Worm (Caenorhabditis elegans): ENCODE results near the gene polh-1.

Gene polh-1

ce11 chrIII:1982597-1983244 is 32.7 kb upstream of the polh-1 start, which contains the start of gene srd-66:
TSS of gene srd-66 (minus strand) at chrIII:1982647.
- TF ChIP-seq dmd-6 (GFP tag; IDR thresholded peaks at IDR 0.05) (no peak), spr-1 (tag; optimal IDR thresholded peaks at IDR 0.05) (no peak)

DNA sequence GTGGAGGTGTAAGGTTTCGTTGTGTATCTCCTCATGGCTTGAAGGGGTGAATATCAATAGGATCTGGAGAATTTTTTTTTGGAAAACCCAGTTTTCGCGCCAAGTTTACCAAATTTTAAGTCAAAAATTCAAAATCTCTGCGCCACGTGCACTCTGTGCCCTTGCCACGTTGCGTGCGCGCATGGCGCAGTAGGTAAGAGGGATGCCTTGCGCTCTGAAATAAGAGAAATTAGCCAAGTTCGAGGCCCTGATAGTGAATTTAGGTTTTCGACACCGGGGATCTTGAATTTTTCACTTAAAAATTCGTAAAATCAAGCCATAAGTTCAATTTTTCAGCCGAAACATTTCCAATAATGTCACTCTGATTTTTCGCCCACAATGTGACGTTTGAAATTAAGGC is 31.4 kb upstream of the polh-1 start:
- peak; percentile 35; the same call in 1 of the 2 replicates for TF ChIP-seq vab-7 (GFP tag; IDR thresholded peaks at IDR 0.05)
- no peak for TF ChIP-seq mep-1 (tag; optimal IDR thresholded peaks at IDR 0.05)

DNA sequence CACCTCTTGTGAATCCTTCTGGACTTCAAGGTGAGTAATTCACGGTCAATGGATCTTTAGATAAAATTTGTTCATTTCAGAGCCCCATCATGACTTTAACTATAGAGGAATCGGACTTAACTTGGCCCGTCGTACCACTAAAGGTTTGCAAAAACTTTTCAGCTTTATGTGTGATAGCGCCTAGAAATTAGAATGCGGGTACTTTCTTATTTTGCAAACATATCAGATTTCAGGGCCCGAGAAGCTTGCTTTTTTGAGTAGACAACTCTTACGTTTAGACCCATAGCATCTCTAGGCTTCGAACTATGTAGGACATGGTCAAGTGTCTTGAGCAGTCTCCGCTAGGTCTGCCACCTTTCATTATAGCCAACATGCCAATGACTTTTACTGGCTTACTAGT is 27.4 kb upstream of the polh-1 start:
- peak in 1 of 2 experiments; percentile 96 for TF ChIP-seq unc-62 (GFP tag; optimal IDR thresholded peaks at IDR 0.05 in 1 of 2)
- no peak for TF ChIP-seq unc-62 (tag; optimal IDR thresholded peaks at IDR 0.05)
- peak; percentile 17 for TF ChIP-seq aha-1 (tag)
- TF ChIP-seq nhr-28 (tag; optimal IDR thresholded peaks at IDR 0.05), result no peak
- TF ChIP-seq hmg-1.1 (GFP tag; IDR thresholded peaks at IDR 0.05), result no peak

- TF ChIP-seq dve-1 (tag; optimal IDR thresholded peaks at IDR 0.05; ENCODE audit: insufficient read depth) (no peak), nhr-42 (GFP tag; IDR thresholded peaks at IDR 0.05) (no peak), F49E8.2 (tag; optimal IDR thresholded peaks at IDR 0.05; ENCODE audit: borderline replicate concordance) (no peak), daf-12 (tag; optimal IDR thresholded peaks at IDR 0.05) (no peak), ceh-62 (tag; optimal IDR thresholded peaks at IDR 0.05) (no peak), ces-1 (GFP tag; optimal IDR thresholded peaks at IDR 0.05) (no peak), F44E2.7 (GFP tag; IDR thresholded peaks at IDR 0.05) (no peak), php-3 (GFP tag; IDR thresholded peaks at IDR 0.05) (no peak), lin-15B (tag; optimal IDR thresholded peaks at IDR 0.05) (no peak), ceh-44 (GFP tag; IDR thresholded peaks at IDR 0.05) (no peak), tra-1 (GFP tag; IDR thresholded peaks at IDR 0.05) (no peak), ZK337.2 (GFP tag; IDR thresholded peaks at IDR 0.05) (no peak), daf-19 (GFP tag; conservative IDR thresholded peaks at IDR 0.05) (no peak), nhr-11 (tag; optimal IDR thresholded peaks at IDR 0.05) (no peak), unc-39 (tag; optimal IDR thresholded peaks at IDR 0.05) (no peak), lin-13 (GFP tag; optimal IDR thresholded peaks at IDR 0.05) (no peak), ctbp-1 (GFP tag; IDR thresholded peaks at IDR 0.05) (no peak)
Measured at ce11 chrIII:1976642-1977041, 26.6 kb upstream of the polh-1 start, which contains the start of gene R155.3. TSS of gene R155.3 (minus strand) at chrIII:1976742.

- no peak for TF ChIP-seq unc-62 (GFP tag; optimal IDR thresholded peaks at IDR 0.05 in 1 of 2)
- no peak for TF ChIP-seq unc-62 (tag; optimal IDR thresholded peaks at IDR 0.05)
- TF ChIP-seq lir-3 (tag; optimal IDR thresholded peaks at IDR 0.05), result no peak
- TF ChIP-seq set-16 (GFP tag; IDR thresholded peaks at IDR 0.05), result peak; percentile 73
- peak; percentile 52; the same call in 1 of the 2 replicates for TF ChIP-seq egl-43 (GFP tag; IDR thresholded peaks at IDR 0.05)
- no peak for TF ChIP-seq Y5F2A.4 (GFP tag; optimal IDR thresholded peaks at IDR 0.05)
Measured at ce11 chrIII:1975992-1976391, 25.9 kb upstream of the polh-1 start.

DNA sequence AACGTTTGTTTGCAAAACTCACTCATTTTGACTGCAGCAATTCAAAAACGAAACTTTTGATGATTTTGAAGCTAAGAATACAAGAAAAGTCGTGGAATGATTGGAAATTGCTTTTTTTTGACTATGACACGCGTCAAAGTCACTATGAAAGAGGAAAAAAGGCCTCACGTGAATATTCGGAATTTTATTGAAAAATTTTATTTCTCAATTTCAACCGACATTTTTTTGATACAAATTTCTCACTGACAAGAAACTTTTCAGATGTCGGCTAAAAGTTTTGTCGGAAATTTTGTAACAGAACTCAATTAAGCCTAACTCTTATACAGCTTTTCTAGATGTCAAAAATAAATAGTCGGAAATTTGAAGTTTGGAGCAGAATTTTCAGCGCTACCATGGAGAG is 20.4 kb upstream of the polh-1 start, which contains the start of gene R155.5:
Gene R155.5 (minus strand): TSS at position 101 of the 400 bp plus-strand sequence.
- TF ChIP-seq unc-62 (GFP tag; optimal IDR thresholded peaks at IDR 0.05 in 1 of 2) (peak in 1 of 2 experiments; percentile 12), unc-62 (tag; optimal IDR thresholded peaks at IDR 0.05) (no peak), Y105C5A.15 (GFP tag; IDR thresholded peaks at IDR 0.05) (no peak)

All from whole organism, L4 larva.